Worm (Caenorhabditis elegans) whole organism, L1 larva: ENCODE measurements around the gene gst-24.
A peak's percentile ranks its signal among the peaks of the same experiment; 100 is the strongest.

Source experiments
- C34B4.2 ChIP-seq: sonication (generic microtip); optimal IDR thresholded peaks from 2 replicates; lab custom pipeline; 2017; ENCODE audit warnings: mild to moderate bottlenecking, missing genetic modification characterization, missing compliant biosample characterization
- aly-2 ChIP-seq: fragments of 150-350 bp; optimal IDR thresholded peaks from 2 replicates; lab custom pipeline; 2014; ENCODE audit warnings: missing biosample characterization, missing genetic modification characterization
- blmp-1 ChIP-seq: fragments of 150-350 bp; optimal IDR thresholded peaks from 2 replicates; lab custom pipeline; 2014; ENCODE audit warnings: missing biosample characterization, missing genetic modification characterization
- ceh-63 ChIP-seq: fragments of 200-800 bp; sonication (Bioruptor generic); optimal IDR thresholded peaks from 2 replicates; lab custom pipeline; 2018; ENCODE audit warnings: mild to moderate bottlenecking, missing genetic modification characterization, missing compliant biosample characterization
- ceh-8 ChIP-seq: fragments of 200-800 bp; sonication (Bioruptor generic); optimal IDR thresholded peaks from 2 replicates; lab custom pipeline; 2018; ENCODE audit warnings: mild to moderate bottlenecking, missing genetic modification characterization, moderate library complexity, missing compliant biosample characterization
- ceh-82 ChIP-seq, 3 experiments: fragments of 150-350 bp in 1 of 3; sonication (generic microtip) in 2 of 3; optimal IDR thresholded peaks; 2 replicates each; lab custom pipeline; 2014 to 2017; ENCODE audit warnings: missing biosample characterization in 3 of 3, missing genetic modification characterization in 3 of 3
- ceh-90 ChIP-seq: sonication (generic microtip); optimal IDR thresholded peaks from 2 replicates; lab custom pipeline; 2016; ENCODE audit warnings: missing genetic modification characterization, missing compliant biosample characterization
- dsc-1 ChIP-seq: sonication (generic microtip); optimal IDR thresholded peaks from 2 replicates; lab custom pipeline; 2016; ENCODE audit warnings: mild to moderate bottlenecking, missing genetic modification characterization, missing compliant biosample characterization
- efl-1 ChIP-seq, 4 experiments: fragments of 150-350 bp; optimal IDR thresholded peaks in 3 of 4; peaks in 1 of 4; 1 replicate in 1 of 4; 2 replicates in 3 of 4; lab custom pipeline; 2014; ENCODE audit warnings: missing biosample characterization in 2 of 4, missing genetic modification characterization in 2 of 4, missing genetic modification reagents in 2 of 4
- elt-2 ChIP-seq: sonication (generic microtip); optimal IDR thresholded peaks from 2 replicates; lab custom pipeline; 2016; ENCODE audit warnings: missing genetic modification characterization, mild to moderate bottlenecking, inconsistent platforms, missing compliant biosample characterization, missing genetic modification reagents
- elt-3 ChIP-seq, 6 experiments: fragments of 150-350 bp in 1 of 6; sonication (generic microtip); optimal IDR thresholded peaks; 2 replicates each; lab custom pipeline; 2017 to 2018; ENCODE audit warnings: missing biosample characterization in 6 of 6, missing genetic modification characterization in 6 of 6, inconsistent platforms in 1 of 6
- fkh-10 ChIP-seq: sonication (generic microtip); optimal IDR thresholded peaks from 2 replicates; lab custom pipeline; 2017; ENCODE audit warnings: missing biosample characterization, missing genetic modification reagents, missing genetic modification characterization
- fkh-4 ChIP-seq: sonication (generic microtip); optimal IDR thresholded peaks from 2 replicates; lab custom pipeline; 2016; ENCODE audit warnings: missing compliant biosample characterization, missing genetic modification characterization, borderline replicate concordance
- hlh-4 ChIP-seq: sonication (generic microtip); optimal IDR thresholded peaks from 2 replicates; lab custom pipeline; 2016; ENCODE audit warnings: mild to moderate bottlenecking, missing genetic modification characterization, missing compliant biosample characterization
- isw-1 ChIP-seq: fragments of 200-800 bp; sonication (Bioruptor generic); IDR thresholded peaks from 2 replicates; pipeline ENCODE4 v1.3.6; 2022; ENCODE audit warnings: missing genetic modification characterization, missing compliant biosample characterization
- lin-13 ChIP-seq: fragments of 150-350 bp; optimal IDR thresholded peaks from 2 replicates; lab custom pipeline; 2014; ENCODE audit warnings: missing biosample characterization, missing genetic modification reagents, missing genetic modification characterization
- lin-14 ChIP-seq: fragments of 200-800 bp; sonication (Bioruptor generic); optimal IDR thresholded peaks from 2 replicates; lab custom pipeline; 2018; ENCODE audit warnings: mild to moderate bottlenecking, missing genetic modification characterization, moderate library complexity, missing compliant biosample characterization
- lin-15B ChIP-seq: fragments of 150-350 bp; sonication (generic microtip); optimal IDR thresholded peaks from 3 replicates; lab custom pipeline; 2014; ENCODE audit warnings: missing biosample characterization, missing genetic modification characterization
- lin-35 ChIP-seq, 2 experiments: fragments of 150-350 bp; optimal IDR thresholded peaks; 2 replicates each; lab custom pipeline; 2014; ENCODE audit warnings: missing biosample characterization in 2 of 2, missing genetic modification characterization in 2 of 2, missing genetic modification reagents in 2 of 2
- mef-2 ChIP-seq: fragments of 150-350 bp; optimal IDR thresholded peaks from 2 replicates; lab custom pipeline; 2014; ENCODE audit warnings: missing biosample characterization, missing genetic modification characterization
- nhr-11 ChIP-seq: fragments of 150-350 bp; optimal IDR thresholded peaks from 2 replicates; lab custom pipeline; 2014; ENCODE audit warnings: missing biosample characterization, missing genetic modification characterization
- nhr-19 ChIP-seq: fragments of 200-800 bp; sonication (Bioruptor generic); conservative IDR thresholded peaks from 2 replicates; pipeline ENCODE4 v1.3.6; 2022; ENCODE audit warnings: missing genetic modification characterization, missing compliant biosample characterization
- nhr-77 ChIP-seq: fragments of 150-350 bp; optimal IDR thresholded peaks from 2 replicates; lab custom pipeline; 2014; ENCODE audit warnings: missing biosample characterization, missing genetic modification characterization
- nhr-84 ChIP-seq: sonication (generic microtip); optimal IDR thresholded peaks from 2 replicates; lab custom pipeline; 2017; ENCODE audit warnings: missing biosample characterization, missing genetic modification characterization
- nhr-85 ChIP-seq: sonication (generic microtip); peaks from one replicate; lab custom pipeline; 2016; ENCODE audit warnings: missing genetic modification characterization, inconsistent platforms, missing compliant biosample characterization
- nhr-90 ChIP-seq: sonication (generic microtip); optimal IDR thresholded peaks from 2 replicates; lab custom pipeline; 2016; ENCODE audit warnings: mild to moderate bottlenecking, missing genetic modification characterization, missing compliant biosample characterization; ENCODE audit not compliant: poor library complexity
- pax-3 ChIP-seq: fragments of 200-800 bp; sonication (Bioruptor generic); optimal IDR thresholded peaks from 2 replicates; lab custom pipeline; 2018; ENCODE audit warnings: mild to moderate bottlenecking, missing genetic modification characterization, moderate library complexity, missing compliant biosample characterization
- pqm-1 ChIP-seq: sonication (generic microtip); optimal IDR thresholded peaks from 3 replicates; lab custom pipeline; 2017; ENCODE audit warnings: missing biosample characterization, missing genetic modification characterization
- rnt-1 ChIP-seq: sonication (generic microtip); optimal IDR thresholded peaks from 2 replicates; lab custom pipeline; 2016; ENCODE audit warnings: mild to moderate bottlenecking, missing genetic modification characterization, moderate library complexity, missing compliant biosample characterization
- snu-23 ChIP-seq: sonication (generic microtip); optimal IDR thresholded peaks from 2 replicates; lab custom pipeline; 2016; ENCODE audit warnings: missing genetic modification characterization, missing compliant biosample characterization
- sup-37 ChIP-seq: fragments of 200-800 bp; sonication (Bioruptor generic); optimal IDR thresholded peaks from 2 replicates; lab custom pipeline; 2018; ENCODE audit warnings: mild to moderate bottlenecking, missing genetic modification characterization, missing compliant biosample characterization
- unc-130 ChIP-seq: fragments of 150-350 bp; optimal IDR thresholded peaks from 2 replicates; lab custom pipeline; 2017; ENCODE audit warnings: missing biosample characterization, missing genetic modification characterization, inconsistent platforms
- unc-62 ChIP-seq: fragments of 150-350 bp; optimal IDR thresholded peaks from 2 replicates; lab custom pipeline; 2014; ENCODE audit warnings: missing biosample characterization, missing genetic modification reagents, missing genetic modification characterization
- unc-86 ChIP-seq: sonication (generic microtip); optimal IDR thresholded peaks from 2 replicates; lab custom pipeline; 2016; ENCODE audit warnings: missing genetic modification characterization, missing compliant biosample characterization
- vab-15 ChIP-seq: sonication (generic microtip); optimal IDR thresholded peaks from 2 replicates; lab custom pipeline; 2017; ENCODE audit warnings: missing genotype, mild to moderate bottlenecking, missing genetic modification characterization, missing compliant biosample characterization
- zag-1 ChIP-seq: fragments of 150-350 bp; optimal IDR thresholded peaks from 2 replicates; lab custom pipeline; 2014; ENCODE audit warnings: missing biosample characterization, missing genetic modification characterization
- zip-4 ChIP-seq: fragments of 200-800 bp; sonication (Bioruptor generic); optimal IDR thresholded peaks from 2 replicates; lab custom pipeline; 2018; ENCODE audit warnings: mild to moderate bottlenecking, missing genetic modification characterization, moderate library complexity, missing compliant biosample characterization
- ztf-4 ChIP-seq: fragments of 150-350 bp; optimal IDR thresholded peaks from 2 replicates; lab custom pipeline; 2014; ENCODE audit warnings: missing biosample characterization, missing genetic modification characterization

gst-24 gene

ce11 chrII:13637941-13638489 lies 26.8 kb upstream of the gst-24 start, which contains the start of gene phdh-1:
Gene phdh-1 (minus strand): TSS chrII:13638480.
- TF ChIP-seq ceh-8 (GFP tag; lab: Kevin White, UChicago) (no peak), lin-15B (tag; lab: Kevin White, UChicago) (no peak), unc-130 (no peak), unc-86 (no peak), pqm-1 (tag; lab: Kevin White, UChicago) (no peak), lin-35 (GFP tag; optimal IDR thresholded peaks at IDR 0.05; lab: Kevin White, UChicago) (peak in 1 of 2 experiments; percentile 44), fkh-4 (no peak), snu-23 (no peak), nhr-77 (no peak), unc-62 (GFP tag; lab: Kevin White, UChicago) (no peak), nhr-19 (GFP tag; lab: Robert Waterston, UW) (0 out of 2 replicates have a peak, but pooled peaks have one; percentile 35), ztf-4 (tag; lab: Kevin White, UChicago) (no peak), lin-13 (no peak), isw-1 (GFP tag; lab: Robert Waterston, UW) (no peak), elt-2 (tag; lab: Kevin White, UChicago) (no peak), mef-2 (tag; lab: Kevin White, UChicago) (no peak), efl-1 (optimal IDR thresholded peaks at IDR 0.05; lab: Kevin White, UChicago) (no peak), efl-1 (GFP tag; optimal IDR thresholded peaks at IDR 0.05 in 1 of 2; lab: Kevin White, UChicago) (peak in 1 of 2 experiments; percentile 69), nhr-85 (tag; lab: Kevin White, UChicago) (peak; percentile 78), nhr-11 (tag; lab: Kevin White, UChicago) (no peak), C34B4.2 (tag; lab: Kevin White, UChicago) (no peak), aly-2 (tag; lab: Kevin White, UChicago) (no peak), fkh-10 (no peak)

DNA sequence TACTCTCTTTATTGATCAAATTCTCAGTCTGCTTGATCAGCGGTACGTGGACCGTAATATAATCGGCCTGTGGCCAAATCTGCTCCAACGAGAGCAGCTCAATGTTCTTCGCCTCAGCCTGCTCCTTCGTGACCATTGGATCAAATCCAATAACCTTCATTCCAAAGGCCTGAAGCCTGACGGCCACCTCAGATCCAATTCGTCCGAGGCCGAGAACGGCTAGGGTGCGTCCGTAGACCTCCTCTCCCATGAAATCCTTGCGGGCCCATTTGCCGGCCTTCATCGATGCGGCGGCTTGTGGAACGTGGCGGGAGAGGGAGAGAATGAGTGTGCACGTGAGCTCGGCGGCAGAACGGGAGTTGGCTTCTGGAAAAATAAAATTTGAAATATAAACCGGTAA lies 26.3 kb upstream of the gst-24 start:
- no peak for TF ChIP-seq ceh-90 (tag; lab: Kevin White, UChicago)
- no peak for TF ChIP-seq sup-37 (GFP tag; lab: Kevin White, UChicago)
- no peak for TF ChIP-seq zip-4 (GFP tag; lab: Kevin White, UChicago)
- TF ChIP-seq nhr-84 (tag; lab: Kevin White, UChicago), result no peak
- no peak for TF ChIP-seq rnt-1 (tag; lab: Kevin White, UChicago)
- TF ChIP-seq hlh-4, result no peak
- no peak for TF ChIP-seq zag-1 (tag; lab: Kevin White, UChicago)
- no peak for TF ChIP-seq pax-3 (tag; lab: Kevin White, UChicago)
- no peak for TF ChIP-seq lin-14 (GFP tag; lab: Kevin White, UChicago)

DNA sequence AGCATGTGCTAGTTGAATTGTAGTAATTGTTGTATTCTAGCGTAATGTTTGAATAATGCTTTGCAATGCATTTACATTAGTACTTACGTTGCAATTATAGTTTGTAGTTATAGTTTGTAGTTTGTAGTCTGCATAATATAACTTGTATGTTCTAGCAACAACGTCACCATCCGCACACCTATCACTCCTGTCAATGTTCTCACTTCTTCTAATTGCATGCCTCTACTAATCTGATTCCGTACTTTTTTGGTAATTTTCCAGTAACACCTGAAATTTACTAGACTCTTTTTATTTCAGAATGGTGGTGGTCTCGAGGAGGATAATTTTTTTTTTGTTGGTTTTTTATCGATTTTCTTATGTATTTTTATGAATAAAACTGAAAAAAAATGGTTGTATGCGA lies 25.4 kb upstream of the gst-24 start:
- TF ChIP-seq elt-3 (tag; optimal IDR thresholded peaks at IDR 0.05; lab: Kevin White, UChicago) (no peak), lin-13 (no peak), vab-15 (no peak), ceh-63 (GFP tag; lab: Kevin White, UChicago) (no peak), blmp-1 (tag; lab: Kevin White, UChicago) (no peak), pax-3 (tag; lab: Kevin White, UChicago) (no peak), zip-4 (GFP tag; lab: Kevin White, UChicago) (no peak), ceh-82 (tag; optimal IDR thresholded peaks at IDR 0.05; lab: Kevin White, UChicago) (no peak), ceh-90 (tag; lab: Kevin White, UChicago) (no peak), nhr-90 (no peak), dsc-1 (no peak)
